Fruit fly (Drosophila melanogaster): ENCODE data around the gene Kdm5.

DNA sequence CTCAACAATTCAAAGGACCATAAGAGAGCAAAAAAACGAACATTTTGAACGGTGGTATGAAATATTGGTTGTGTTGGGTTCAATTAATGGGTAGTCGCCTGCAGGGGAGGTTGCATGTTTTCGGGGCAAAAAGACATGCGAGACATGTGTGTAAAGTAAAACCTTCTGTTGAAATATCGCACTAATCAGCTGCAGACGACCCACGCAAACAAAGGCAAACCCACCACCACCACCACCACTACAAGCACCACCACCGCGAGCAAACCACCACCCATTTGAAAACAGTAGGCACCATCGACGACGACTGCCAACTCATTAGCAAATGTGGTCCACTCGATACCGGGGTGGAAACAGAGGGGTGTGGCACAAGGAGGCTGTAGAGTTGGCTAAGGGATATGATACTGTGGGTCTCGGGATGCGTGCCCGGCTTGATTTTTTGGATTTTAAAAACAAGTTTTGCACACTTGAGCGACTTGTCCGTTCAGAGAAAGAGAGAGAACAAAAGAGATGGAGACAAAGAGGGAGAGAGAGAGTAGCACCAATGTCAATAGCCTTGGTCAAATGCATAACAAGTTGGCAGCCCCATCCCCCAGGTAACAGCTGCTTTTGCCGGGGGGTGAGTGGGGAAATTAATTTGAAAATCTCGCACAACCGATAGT is 22.1 kb downstream of the Kdm5 start:
- TF ChIP-seq Myc (optimal IDR thresholded peaks at IDR 0.05) (no peak), h (optimal IDR thresholded peaks at IDR 0.05) (no peak), insv (optimal IDR thresholded peaks at IDR 0.05) (no peak), ttk (optimal IDR thresholded peaks at IDR 0.05) (no peak), Sin3A (optimal IDR thresholded peaks at IDR 0.05) (no peak)
